Worm (Caenorhabditis elegans) whole organism, L4/young adult: ENCODE results near the gene C35B1.5.

ENCODE experiments used
- W03F9.2 ChIP-seq: fragments of 150-350 bp; optimal IDR thresholded peaks from 2 replicates; lab custom pipeline; 2014; ENCODE audit warnings: missing biosample characterization, missing genetic modification characterization
- dao-5 ChIP-seq: sonication (generic microtip); optimal IDR thresholded peaks from 2 replicates; lab custom pipeline; 2016; ENCODE audit warnings: missing genotype, missing genetic modification characterization, moderate library complexity, missing compliant biosample characterization
- him-1 ChIP-seq: sonication (generic microtip); optimal IDR thresholded peaks from 2 replicates; lab custom pipeline; 2016; ENCODE audit warnings: missing genotype, missing genetic modification reagents, missing genetic modification characterization, missing compliant biosample characterization

- no peak for TF ChIP-seq dao-5 (tag; lab: Kevin White, UChicago)
- TF ChIP-seq him-1 (tag; lab: Kevin White, UChicago) = no peak
- TF ChIP-seq W03F9.2 (tag; lab: Kevin White, UChicago) = no peak
Measured at ce11 chrIV:4094364-4094763, 10.4 kb upstream of the C35B1.5 start.
